Worm (Caenorhabditis elegans) whole organism, early embryonic: ENCODE measurements around the gene F26G5.1.

Experiments
- B0310.2 ChIP-seq: sonication (generic microtip); optimal IDR thresholded peaks from 2 replicates; lab custom pipeline; 2016; ENCODE audit warnings: mild to moderate bottlenecking, missing genetic modification characterization, missing compliant biosample characterization
- ama-1 ChIP-seq: fragments of 150-350 bp; optimal IDR thresholded peaks from 2 replicates; lab custom pipeline; 2014
- ceh-13 ChIP-seq: fragments of 200-800 bp; sonication (Bioruptor generic); optimal IDR thresholded peaks from 2 replicates; lab custom pipeline; 2018; ENCODE audit warnings: mild to moderate bottlenecking, missing genetic modification characterization, missing compliant biosample characterization
- ets-7 ChIP-seq: sonication (generic microtip); optimal IDR thresholded peaks from 2 replicates; lab custom pipeline; 2016; ENCODE audit warnings: missing genotype, missing genetic modification characterization, missing compliant biosample characterization
- flt-1 ChIP-seq: fragments of 200-800 bp; sonication (Bioruptor generic); IDR thresholded peaks from 2 replicates; pipeline ENCODE4 v1.3.6; 2022; ENCODE audit warnings: missing genetic modification characterization, missing compliant biosample characterization
- hmg-4 ChIP-seq: fragments of 200-800 bp; sonication (Bioruptor generic); optimal IDR thresholded peaks from 2 replicates; lab custom pipeline; 2018; ENCODE audit warnings: mild to moderate bottlenecking, missing genetic modification characterization, missing compliant biosample characterization
- hnd-1 ChIP-seq: sonication (generic microtip); optimal IDR thresholded peaks from 2 replicates; lab custom pipeline; 2016; ENCODE audit warnings: missing genetic modification characterization, missing compliant biosample characterization
- pes-1 ChIP-seq: fragments of 200-800 bp; sonication (Bioruptor generic); IDR thresholded peaks from 2 replicates; pipeline ENCODE4 v1.3.6; 2022; ENCODE audit warnings: missing genetic modification reagents, missing genetic modification characterization, missing compliant biosample characterization
- tra-4 ChIP-seq: sonication (generic microtip); optimal IDR thresholded peaks from 2 replicates; lab custom pipeline; 2017; ENCODE audit warnings: missing genetic modification characterization, missing compliant biosample characterization

ce11 chrV:4969503-4969902, 5.8 kb upstream of the F26G5.1 start:
- TF ChIP-seq flt-1 (GFP tag; lab: Robert Waterston, UW) (no peak), B0310.2 (no peak), hnd-1 (tag; lab: Kevin White, UChicago) (no peak), pes-1 (no peak), ama-1 (lab: Kevin White, UChicago) (no peak), ceh-13 (no peak), hmg-4 (GFP tag; lab: Kevin White, UChicago) (no peak), ets-7 (tag; lab: Kevin White, UChicago) (no peak), tra-4 (no peak)
